Worm (Caenorhabditis elegans) whole organism, L4/young adult: ENCODE data around the gene ugt-24.

Experiments
- W03F9.2 ChIP-seq: fragments of 150-350 bp; optimal IDR thresholded peaks from 2 replicates; lab custom pipeline; 2014; ENCODE audit warnings: missing biosample characterization, missing genetic modification characterization
- dao-5 ChIP-seq: sonication (generic microtip); optimal IDR thresholded peaks from 2 replicates; lab custom pipeline; 2016; ENCODE audit warnings: missing genotype, missing genetic modification characterization, moderate library complexity, missing compliant biosample characterization
- him-1 ChIP-seq: sonication (generic microtip); optimal IDR thresholded peaks from 2 replicates; lab custom pipeline; 2016; ENCODE audit warnings: missing genotype, missing genetic modification reagents, missing genetic modification characterization, missing compliant biosample characterization

ce11 chrIV:6232769-6233290 lies 22.3 kb upstream of the ugt-24 start, which contains the start of gene F58F9.3:
- TF ChIP-seq dao-5 (no peak), him-1 (no peak), W03F9.2 (no peak)
